Fruit fly (Drosophila melanogaster): ENCODE data around the gene CG7376.
A peak's percentile ranks its signal among the peaks of the same experiment; 100 is the strongest.

CG7376 gene

dm6 chr3L:6215976-6216786 is 42.1 kb downstream of the CG7376 start:
- TF ChIP-seq ATbp (GFP tag; optimal IDR thresholded peaks at IDR 0.05) (peak; percentile 55), tgo (GFP tag; IDR thresholded peaks at IDR 0.05) (no peak), CG4730 (GFP tag; IDR thresholded peaks at IDR 0.05) (no peak), ems (GFP tag; optimal IDR thresholded peaks at IDR 0.05) (no peak), cato (GFP tag; optimal IDR thresholded peaks at IDR 0.05; ENCODE audit: borderline replicate concordance) (no peak), trem (tag; optimal IDR thresholded peaks at IDR 0.05) (peak; percentile 28), CG16863 (GFP tag; optimal IDR thresholded peaks at IDR 0.05) (no peak), NC2α (GFP tag; optimal IDR thresholded peaks at IDR 0.05) (no peak), Sry-β (GFP tag; optimal IDR thresholded peaks at IDR 0.05) (peak; percentile 54), Trl (optimal IDR thresholded peaks at IDR 0.05) (no peak), Trl (GFP tag; optimal IDR thresholded peaks at IDR 0.05) (peak; percentile 16), CG12071 (GFP tag; optimal IDR thresholded peaks at IDR 0.05) (peak; percentile 78), ac (GFP tag; optimal IDR thresholded peaks at IDR 0.05) (peak; percentile 60), Kr (GFP tag; optimal IDR thresholded peaks at IDR 0.05) (peak; percentile 61), fd96Cb (tag; optimal IDR thresholded peaks at IDR 0.05) (peak; percentile 17), gsb (GFP tag; IDR thresholded peaks at IDR 0.05) (no peak), CG34376 (GFP tag; optimal IDR thresholded peaks at IDR 0.05) (peak; percentile 85), ci (GFP tag; IDR thresholded peaks at IDR 0.05) (0 out of 3 replicates have a peak, but pooled peaks have one; percentile 55), gt (GFP tag; IDR thresholded peaks at IDR 0.05) (no peak), CrebB (tag; optimal IDR thresholded peaks at IDR 0.05) (peak; percentile 67), TFAM (GFP tag; optimal IDR thresholded peaks at IDR 0.05) (peak; percentile 16), amos (GFP tag; IDR thresholded peaks at IDR 0.05; ENCODE audit: partially characterized antibody) (no peak), Fer3 (tag; optimal IDR thresholded peaks at IDR 0.05) (peak; percentile 49), gfzf (GFP tag; optimal IDR thresholded peaks at IDR 0.05) (no peak), CG14965 (GFP tag; optimal IDR thresholded peaks at IDR 0.05; ENCODE audit: borderline replicate concordance) (no peak), schlank (tag; optimal IDR thresholded peaks at IDR 0.05) (peak; percentile 28), CHES-1-like (GFP tag; optimal IDR thresholded peaks at IDR 0.05) (no peak), CG10462 (GFP tag; optimal IDR thresholded peaks at IDR 0.05) (no peak), CG42726 (GFP tag; IDR thresholded peaks at IDR 0.05; ENCODE audit: partially characterized antibody) (no peak), CG6813 (GFP tag; optimal IDR thresholded peaks at IDR 0.05) (peak; percentile 80), lab (GFP tag; optimal IDR thresholded peaks at IDR 0.05) (no peak), CG10979 (tag; optimal IDR thresholded peaks at IDR 0.05) (peak; percentile 27), CG13296 (GFP tag; optimal IDR thresholded peaks at IDR 0.05) (no peak), CG10274 (GFP tag; optimal IDR thresholded peaks at IDR 0.05) (peak; percentile 13), Sox100B (GFP tag; optimal IDR thresholded peaks at IDR 0.05) (no peak), CG4360 (GFP tag; IDR thresholded peaks at IDR 0.05) (no peak), Awh (GFP tag; IDR thresholded peaks at IDR 0.05) (0 out of 2 replicates have a peak, but pooled peaks have one; percentile 24), MESR4 (GFP tag; optimal IDR thresholded peaks at IDR 0.05) (no peak), salm (tag; optimal IDR thresholded peaks at IDR 0.05) (peak; percentile 49), ro (GFP tag; IDR thresholded peaks at IDR 0.05) (no peak), CG12104 (GFP tag; optimal IDR thresholded peaks at IDR 0.05) (peak; percentile 25), HmgZ (tag; optimal IDR thresholded peaks at IDR 0.05) (peak; percentile 16), BtbVII (GFP tag; optimal IDR thresholded peaks at IDR 0.05) (peak; percentile 76), kni (GFP tag; optimal IDR thresholded peaks at IDR 0.05) (peak; percentile 90), CG18764 (GFP tag; optimal IDR thresholded peaks at IDR 0.05) (peak; percentile 30), CG17359 (tag; optimal IDR thresholded peaks at IDR 0.05) (no peak), CG1792 (GFP tag; optimal IDR thresholded peaks at IDR 0.05) (no peak), bab2 (GFP tag; optimal IDR thresholded peaks at IDR 0.05) (no peak), CG10147 (GFP tag; optimal IDR thresholded peaks at IDR 0.05) (no peak)
